Fruit fly (Drosophila melanogaster) whole organism, embryonic: ENCODE data around the gene Gbeta76C.

ENCODE experiments used
- Aef1 ChIP-seq: fragments of 200-800 bp; sonication (Bioruptor generic); IDR thresholded peaks from 3 replicates; pipeline ENCODE4 v1.3.6; 2022; ENCODE audit warnings: missing biosample characterization, missing genetic modification characterization
- Atf3 ChIP-seq: fragments of 200-800 bp; sonication (Bioruptor generic); optimal IDR thresholded peaks from 3 replicates; lab custom pipeline; 2016; ENCODE audit warnings: missing biosample characterization, missing genetic modification characterization
- Awh ChIP-seq: fragments of 200-800 bp; sonication (Bioruptor generic); IDR thresholded peaks from 2 replicates; pipeline ENCODE4, ENCODE4 v1.3.6; 2022; ENCODE audit warnings: missing biosample characterization, missing genetic modification characterization
- Bteb2 ChIP-seq: fragments of 200-800 bp; sonication (Bioruptor generic); optimal IDR thresholded peaks from 2 replicates; lab custom pipeline; 2016; ENCODE audit warnings: missing biosample characterization, missing genetic modification characterization
- CG10565 ChIP-seq: fragments of 200-800 bp; sonication (Bioruptor generic); optimal IDR thresholded peaks from 3 replicates; lab custom pipeline; 2016; ENCODE audit warnings: missing biosample characterization, mild to moderate bottlenecking, missing genetic modification characterization
- CG11093 ChIP-seq: fragments of 200-800 bp; sonication (Bioruptor generic); IDR thresholded peaks from 3 replicates; pipeline ENCODE4 v1.3.6; 2022; ENCODE audit warnings: missing biosample characterization, missing genetic modification characterization
- CG13424 ChIP-seq: fragments of 200-800 bp; sonication (Bioruptor generic); optimal IDR thresholded peaks from 2 replicates; lab custom pipeline; 2019; ENCODE audit warnings: missing biosample characterization, mild to moderate bottlenecking, missing genetic modification characterization, moderate library complexity
- CG15269 ChIP-seq: fragments of 200-800 bp; sonication (Bioruptor generic); optimal IDR thresholded peaks from 2 replicates; lab custom pipeline; 2018; ENCODE audit warnings: missing biosample characterization, mild to moderate bottlenecking, missing genetic modification characterization, moderate library complexity
- CG15479 ChIP-seq: fragments of 200-800 bp; sonication (Bioruptor generic); optimal IDR thresholded peaks from 3 replicates; lab custom pipeline; 2019; ENCODE audit warnings: missing biosample characterization, mild to moderate bottlenecking, missing genetic modification characterization, moderate library complexity
- CG15601 ChIP-seq: fragments of 200-800 bp; sonication (Bioruptor generic); optimal IDR thresholded peaks from 3 replicates; lab custom pipeline; 2019; ENCODE audit warnings: missing biosample characterization, mild to moderate bottlenecking, missing genetic modification characterization, moderate library complexity
- CG18262 ChIP-seq: fragments of 200-800 bp; optimal IDR thresholded peaks from 3 replicates; lab custom pipeline; 2019; ENCODE audit warnings: missing biosample characterization, mild to moderate bottlenecking, missing genetic modification characterization, moderate library complexity
- CG2712 ChIP-seq: fragments of 200-800 bp; optimal IDR thresholded peaks from 3 replicates; lab custom pipeline; 2019; ENCODE audit warnings: missing biosample characterization, mild to moderate bottlenecking, missing genetic modification characterization, moderate library complexity
- CG31388 ChIP-seq: fragments of 200-800 bp; sonication (Bioruptor generic); optimal IDR thresholded peaks from 2 replicates; lab custom pipeline; 2016; ENCODE audit warnings: missing biosample characterization, missing genetic modification characterization
- CG3838 ChIP-seq: fragments of 200-800 bp; sonication (Bioruptor generic); optimal IDR thresholded peaks from 3 replicates; lab custom pipeline; 2016; ENCODE audit warnings: missing biosample characterization, missing genetic modification characterization
- CG3847 ChIP-seq: fragments of 200-800 bp; sonication (Bioruptor generic); IDR thresholded peaks from 2 replicates; pipeline ENCODE4 v1.3.6; 2022; ENCODE audit warnings: missing biosample characterization, missing genetic modification characterization
- CG42726 ChIP-seq: fragments of 200-800 bp; sonication (Bioruptor generic); IDR thresholded peaks from 2 replicates; pipeline ENCODE4 v1.3.6; 2022; ENCODE audit warnings: missing biosample characterization, missing genetic modification characterization; ENCODE audit not compliant: partially characterized antibody
- CG4328 ChIP-seq: fragments of 200-800 bp; sonication (Bioruptor generic); optimal IDR thresholded peaks from 3 replicates; lab custom pipeline; 2017; ENCODE audit warnings: missing biosample characterization, missing genetic modification reagents, missing genetic modification characterization
- CG6254 ChIP-seq: fragments of 200-800 bp; sonication (Bioruptor generic); optimal IDR thresholded peaks from 3 replicates; lab custom pipeline; 2017; ENCODE audit warnings: mild to moderate bottlenecking, missing biosample characterization, missing genetic modification reagents, missing genetic modification characterization
- CG7963 ChIP-seq: fragments of 200-800 bp; sonication (Bioruptor generic); IDR thresholded peaks from 3 replicates; pipeline ENCODE4 v1.3.6; 2022; ENCODE audit warnings: missing biosample characterization, missing genetic modification characterization; ENCODE audit not compliant: partially characterized antibody
- CG9437 ChIP-seq: fragments of 200-800 bp; sonication (Bioruptor generic); optimal IDR thresholded peaks from 2 replicates; lab custom pipeline; 2018; ENCODE audit warnings: missing biosample characterization, mild to moderate bottlenecking, missing genetic modification characterization
- CG9932 ChIP-seq: fragments of 200-800 bp; sonication (Bioruptor generic); IDR thresholded peaks from 2 replicates; pipeline ENCODE4 v1.3.6; 2022; ENCODE audit warnings: missing biosample characterization, missing genetic modification characterization
- CHES-1-like ChIP-seq: fragments of 200-800 bp; sonication (Bioruptor generic); optimal IDR thresholded peaks from 2 replicates; lab custom pipeline; 2016; ENCODE audit warnings: missing biosample characterization, missing genetic modification characterization
- Dbx ChIP-seq: fragments of 200-800 bp; sonication (Bioruptor generic); IDR thresholded peaks from 3 replicates; pipeline ENCODE4 v1.3.6; 2022; ENCODE audit warnings: missing biosample characterization, missing genetic modification characterization
- Dek ChIP-seq: fragments of 200-800 bp; sonication (Bioruptor generic); optimal IDR thresholded peaks from 3 replicates; lab custom pipeline; 2019; ENCODE audit warnings: missing biosample characterization, mild to moderate bottlenecking, missing genetic modification characterization, moderate library complexity
- Doc2 ChIP-seq: fragments of 200-800 bp; sonication (Bioruptor generic); IDR thresholded peaks from 2 replicates; pipeline ENCODE4 v1.3.6; 2022; ENCODE audit warnings: missing biosample characterization, missing genetic modification characterization
- Ets65A ChIP-seq: fragments of 200-800 bp; sonication (Bioruptor generic); peaks from one replicate; lab custom pipeline; 2016; ENCODE audit warnings: missing biosample characterization, missing genetic modification characterization
- Hr39 ChIP-seq: fragments of >200 bp; optimal IDR thresholded peaks from 2 replicates; lab custom pipeline; 2017
- Kr ChIP-seq: fragments of 200-800 bp; sonication (Bioruptor generic); optimal IDR thresholded peaks from 2 replicates; lab custom pipeline; 2017; ENCODE audit warnings: missing biosample characterization, mild to moderate bottlenecking, missing genetic modification characterization
- Lhr ChIP-seq: fragments of 200-800 bp; sonication (Bioruptor generic); optimal IDR thresholded peaks from 3 replicates; lab custom pipeline; 2017; ENCODE audit warnings: mild to moderate bottlenecking, missing biosample characterization, missing genetic modification reagents, missing genetic modification characterization
- Max ChIP-seq: fragments of 200-800 bp; sonication (Bioruptor generic); optimal IDR thresholded peaks from 2 replicates; lab custom pipeline; 2016; ENCODE audit warnings: missing biosample characterization, mild to moderate bottlenecking, missing genetic modification characterization
- Med ChIP-seq: fragments of 200-800 bp; sonication (Bioruptor generic); peaks from one replicate; lab custom pipeline; 2016; ENCODE audit warnings: missing biosample characterization, missing genetic modification characterization, mild to moderate bottlenecking, inconsistent platforms, moderate library complexity
- NC2β ChIP-seq: fragments of 200-800 bp; sonication (Bioruptor generic); optimal IDR thresholded peaks from 2 replicates; lab custom pipeline; 2016; ENCODE audit warnings: missing biosample characterization, missing genetic modification characterization
- Ravus ChIP-seq: fragments of 200-800 bp; sonication (Bioruptor generic); IDR thresholded peaks from 2 replicates; pipeline ENCODE4 v1.3.6; 2022; ENCODE audit warnings: missing biosample characterization, missing genetic modification characterization
- bbx ChIP-seq: fragments of 200-800 bp; sonication (Bioruptor generic); IDR thresholded peaks from 2 replicates; pipeline ENCODE4 v1.3.6; 2022; ENCODE audit warnings: missing biosample characterization, missing genetic modification characterization; ENCODE audit not compliant: partially characterized antibody
- croc ChIP-seq: fragments of 200-800 bp; sonication (Bioruptor generic); conservative IDR thresholded peaks from 3 replicates; pipeline ENCODE4 v1.3.6; 2022; ENCODE audit warnings: missing biosample characterization, missing genetic modification characterization
- disco-r ChIP-seq: fragments of 200-800 bp; sonication (Bioruptor generic); optimal IDR thresholded peaks from 2 replicates; lab custom pipeline; 2016; ENCODE audit warnings: missing biosample characterization, missing genetic modification characterization
- fd102C ChIP-seq: fragments of 200-800 bp; sonication (Bioruptor generic); optimal IDR thresholded peaks from 2 replicates; lab custom pipeline; 2018; ENCODE audit warnings: missing biosample characterization, mild to moderate bottlenecking, missing genetic modification characterization, moderate library complexity
- grau ChIP-seq: fragments of 200-800 bp; optimal IDR thresholded peaks from 3 replicates; lab custom pipeline; 2019; ENCODE audit warnings: missing biosample characterization, mild to moderate bottlenecking, missing genetic modification characterization, moderate library complexity
- gro ChIP-seq: fragments of 200-800 bp; sonication (Bioruptor generic); optimal IDR thresholded peaks from 2 replicates; lab custom pipeline; 2016; ENCODE audit warnings: missing biosample characterization, missing genetic modification characterization
- gsb ChIP-seq: fragments of 200-800 bp; sonication (Bioruptor generic); IDR thresholded peaks from 2 replicates; pipeline ENCODE4 v1.3.6; 2022; ENCODE audit warnings: missing biosample characterization, missing genetic modification characterization
- hb ChIP-seq: fragments of 200-800 bp; sonication (Bioruptor generic); IDR thresholded peaks from 3 replicates; pipeline ENCODE4 v1.3.6; 2022; ENCODE audit warnings: missing biosample characterization, missing genetic modification characterization; ENCODE audit not compliant: partially characterized antibody
- jumu ChIP-seq: fragments of 200-800 bp; sonication (Bioruptor generic); optimal IDR thresholded peaks from 3 replicates; lab custom pipeline; 2016; ENCODE audit warnings: missing biosample characterization, missing genetic modification characterization
- kni ChIP-seq: fragments of 200-800 bp; sonication (Bioruptor generic); optimal IDR thresholded peaks from 3 replicates; lab custom pipeline; 2017; ENCODE audit warnings: mild to moderate bottlenecking, missing biosample characterization, missing genetic modification reagents, missing genetic modification characterization
- maf-S ChIP-seq: fragments of 200-800 bp; sonication (Bioruptor generic); optimal IDR thresholded peaks from 2 replicates; lab custom pipeline; 2016; ENCODE audit warnings: missing biosample characterization, missing genetic modification characterization
- mirr ChIP-seq: fragments of 200-800 bp; sonication (Bioruptor generic); optimal IDR thresholded peaks from 3 replicates; lab custom pipeline; 2018; ENCODE audit warnings: missing biosample characterization, mild to moderate bottlenecking, missing genetic modification characterization
- pros ChIP-seq: fragments of 200-800 bp; sonication (Bioruptor generic); optimal IDR thresholded peaks from 3 replicates; lab custom pipeline; 2019; ENCODE audit warnings: missing biosample characterization, mild to moderate bottlenecking, missing genetic modification characterization, moderate library complexity
- ro ChIP-seq: fragments of 200-800 bp; sonication (Bioruptor generic); IDR thresholded peaks from 2 replicates; pipeline ENCODE4 v1.3.6; 2022; ENCODE audit warnings: missing biosample characterization, missing genetic modification characterization
- sr ChIP-seq: fragments of 200-800 bp; sonication (Bioruptor generic); IDR thresholded peaks from 3 replicates; pipeline ENCODE4 v1.3.6; 2022; ENCODE audit warnings: missing biosample characterization, missing genetic modification characterization
- toy ChIP-seq: fragments of 200-800 bp; sonication (Bioruptor generic); IDR thresholded peaks from 2 replicates; pipeline ENCODE4 v1.3.6; 2022; ENCODE audit warnings: missing biosample characterization, missing genetic modification characterization
- ttk ChIP-seq: fragments of 200-800 bp; sonication (Bioruptor generic); IDR thresholded peaks from 2 replicates; pipeline ENCODE4 v2.1.2; 2022; ENCODE audit warnings: missing biosample characterization, missing genetic modification characterization
- unc-4 ChIP-seq: fragments of 200-800 bp; sonication (Bioruptor generic); IDR thresholded peaks from 2 replicates; pipeline ENCODE4 v1.3.6; 2022; ENCODE audit warnings: missing biosample characterization, missing genetic modification characterization; ENCODE audit not compliant: partially characterized antibody
- usp ChIP-seq: fragments of >200 bp; optimal IDR thresholded peaks from 2 replicates; lab custom pipeline; 2017; ENCODE audit warnings: missing biosample characterization, missing genetic modification characterization
- zen ChIP-seq: fragments of 200-800 bp; sonication (Bioruptor generic); optimal IDR thresholded peaks from 3 replicates; lab custom pipeline; 2018; ENCODE audit warnings: missing biosample characterization, mild to moderate bottlenecking, missing genetic modification characterization, moderate library complexity

Gbeta76C gene

dm6 chr3L:19653470-19653869, 34.0 kb upstream of the Gbeta76C start (continued):
- TF ChIP-seq CG13424 (tag; lab: Kevin White, UChicago) = no peak
- TF ChIP-seq Ravus = no peak
- no peak for TF ChIP-seq maf-S (GFP tag; lab: Kevin White, UChicago)
- no peak for TF ChIP-seq CG3847 (GFP tag; lab: Robert Waterston, UW)
- TF ChIP-seq Ets65A (GFP tag; lab: Kevin White, UChicago) = peak; percentile 65
- TF ChIP-seq CHES-1-like (GFP tag; lab: Kevin White, UChicago) = no peak
- TF ChIP-seq CG9932 (GFP tag; lab: Robert Waterston, UW) = 0 out of 2 replicates have a peak, but pooled peaks have one; percentile 26
- TF ChIP-seq kni (GFP tag; lab: Kevin White, UChicago) = no peak
- no peak for TF ChIP-seq hb
- no peak for TF ChIP-seq CG15601 (tag; lab: Kevin White, UChicago)
- TF ChIP-seq Aef1 = no peak
- TF ChIP-seq CG15269 (tag; lab: Kevin White, UChicago) = no peak
- no peak for TF ChIP-seq CG42726 (GFP tag; lab: Robert Waterston, UW)
- TF ChIP-seq ro (GFP tag; lab: Robert Waterston, UW) = 0 out of 2 replicates have a peak, but pooled peaks have one; percentile 5
- TF ChIP-seq Bteb2 (GFP tag; lab: Kevin White, UChicago) = no peak
- no peak for TF ChIP-seq CG15479
- TF ChIP-seq CG7963 (GFP tag; lab: Robert Waterston, UW) = no peak
- no peak for TF ChIP-seq fd102C
- no peak for TF ChIP-seq toy (GFP tag; lab: Robert Waterston, UW)
- no peak for TF ChIP-seq gsb
- no peak for TF ChIP-seq Dek (tag; lab: Kevin White, UChicago)
- no peak for TF ChIP-seq disco-r (GFP tag; lab: Kevin White, UChicago)
- TF ChIP-seq Awh (GFP tag; lab: Robert Waterston, UW) = no peak
- TF ChIP-seq Atf3 (GFP tag; lab: Kevin White, UChicago) = no peak
- 0 out of 3 replicates have a peak, but pooled peaks have one; percentile 8 for TF ChIP-seq sr (GFP tag; lab: Robert Waterston, UW)
- no peak for TF ChIP-seq CG31388 (GFP tag; lab: Kevin White, UChicago)
- no peak for TF ChIP-seq zen (tag; lab: Kevin White, UChicago)
- TF ChIP-seq usp (GFP tag; lab: Kevin White, UChicago) = no peak
- TF ChIP-seq bbx (GFP tag; lab: Robert Waterston, UW) = no peak
- TF ChIP-seq mirr (GFP tag; lab: Kevin White, UChicago) = no peak
- TF ChIP-seq pros (GFP tag; lab: Kevin White, UChicago) = no peak
- no peak for TF ChIP-seq CG18262 (tag; lab: Kevin White, UChicago)
- no peak for TF ChIP-seq CG9437 (GFP tag; lab: Kevin White, UChicago)
- TF ChIP-seq Hr39 = peak; percentile 89
- no peak for TF ChIP-seq CG3838
- TF ChIP-seq CG10565 (GFP tag; lab: Kevin White, UChicago) = no peak
- TF ChIP-seq Dbx (GFP tag; lab: Robert Waterston, UW) = no peak
- TF ChIP-seq Med (GFP tag; lab: Kevin White, UChicago) = peak; percentile 60
- TF ChIP-seq Doc2 (GFP tag; lab: Robert Waterston, UW) = no peak
- no peak for TF ChIP-seq Kr
- TF ChIP-seq, all 482 proteins: peak for 8

- peak; percentile 58; the same call in 2 of the 3 replicates for TF ChIP-seq croc (GFP tag; lab: Robert Waterston, UW)
- no peak for TF ChIP-seq NC2β (GFP tag; lab: Kevin White, UChicago)
- no peak for TF ChIP-seq gro (GFP tag; lab: Kevin White, UChicago)
- TF ChIP-seq unc-4 = no peak
- no peak for TF ChIP-seq ttk
- peak; percentile 61; the same call in 1 of the 3 replicates for TF ChIP-seq CG11093 (GFP tag; lab: Robert Waterston, UW)
- no peak for TF ChIP-seq mirr (GFP tag; lab: Kevin White, UChicago)
- TF ChIP-seq CG6254 = peak; percentile 27
- peak; percentile 55 for TF ChIP-seq grau (tag; lab: Kevin White, UChicago)
- TF ChIP-seq CG2712 (tag; lab: Kevin White, UChicago) = peak; percentile 77
- TF ChIP-seq Max (GFP tag; lab: Kevin White, UChicago) = no peak
- no peak for TF ChIP-seq jumu (GFP tag; lab: Kevin White, UChicago)
- peak; percentile 33 for TF ChIP-seq CG4328 (GFP tag; lab: Kevin White, UChicago)
- TF ChIP-seq Lhr (GFP tag; lab: Kevin White, UChicago) = peak; percentile 21
Observed at dm6 chr3L:19655923-19656322, 31.5 kb upstream of the Gbeta76C start.
